Fruit fly (Drosophila melanogaster) whole organism, wandering third instar larva: ENCODE data around the gene Ald1.

Experiments
- Abd-B ChIP-seq: fragments of >200 bp; optimal IDR thresholded peaks from 2 replicates; lab custom pipeline; 2017; ENCODE audit warnings: missing biosample characterization, missing genetic modification characterization
- CG32264 ChIP-seq: fragments of 200-800 bp; sonication (Bioruptor generic); optimal IDR thresholded peaks from 2 replicates; lab custom pipeline; 2016; ENCODE audit warnings: missing biosample characterization, missing genetic modification characterization
- CG9705 ChIP-seq: fragments of 200-800 bp; sonication (Bioruptor generic); optimal IDR thresholded peaks from 2 replicates; lab custom pipeline; 2018; ENCODE audit warnings: missing biosample characterization, mild to moderate bottlenecking, missing genetic modification characterization
- CrebA ChIP-seq: fragments of 200-800 bp; sonication (Bioruptor generic); optimal IDR thresholded peaks from 2 replicates; lab custom pipeline; 2016; ENCODE audit warnings: missing biosample characterization, mild to moderate bottlenecking, missing genetic modification characterization, borderline replicate concordance
- Dfd ChIP-seq: fragments of >200 bp; optimal IDR thresholded peaks from 2 replicates; lab custom pipeline; 2017; ENCODE audit warnings: missing biosample characterization, missing genetic modification characterization
- Dif ChIP-seq: fragments of 200-275, 200-300 bp; sonication (Bioruptor generic); optimal IDR thresholded peaks from 2 replicates; lab custom pipeline; 2018; ENCODE audit warnings: missing biosample characterization, missing genetic modification characterization; ENCODE audit not compliant: partially characterized antibody
- GATAd ChIP-seq: sonication (Bioruptor generic); optimal IDR thresholded peaks from 2 replicates; lab custom pipeline; 2016; ENCODE audit warnings: missing biosample characterization, missing genetic modification characterization
- HLH106 ChIP-seq: fragments of 200-800 bp; optimal IDR thresholded peaks from 3 replicates; lab custom pipeline; 2019; ENCODE audit warnings: missing biosample characterization, mild to moderate bottlenecking, missing genetic modification characterization, moderate library complexity
- Hnf4 ChIP-seq: fragments of 200-800 bp; sonication (Bioruptor generic); optimal IDR thresholded peaks from 2 replicates; lab custom pipeline; 2016; ENCODE audit warnings: missing biosample characterization, mild to moderate bottlenecking, missing genetic modification characterization
- Hr78 ChIP-seq: fragments of >200 bp; optimal IDR thresholded peaks from 2 replicates; lab custom pipeline; 2017; ENCODE audit warnings: missing biosample characterization, missing genetic modification characterization
- Hr83 ChIP-seq: fragments of 200-300 bp; sonication (Bioruptor generic); optimal IDR thresholded peaks from 2 replicates; lab custom pipeline; 2016; ENCODE audit warnings: missing biosample characterization, mild to moderate bottlenecking, missing genetic modification characterization, moderate library complexity; ENCODE audit not compliant: poor library complexity, severe bottlenecking
- Jra ChIP-seq: sonication (Bioruptor generic); optimal IDR thresholded peaks from 2 replicates; lab custom pipeline; 2016; ENCODE audit warnings: missing biosample characterization, missing genetic modification characterization
- Mio ChIP-seq: sonication (Bioruptor generic); optimal IDR thresholded peaks from 2 replicates; lab custom pipeline; 2016; ENCODE audit warnings: missing biosample characterization, missing genetic modification characterization
- Myc ChIP-seq: fragments of >200 bp; optimal IDR thresholded peaks from 2 replicates; lab custom pipeline; 2017
- N ChIP-seq: fragments of >200 bp; optimal IDR thresholded peaks from 2 replicates; lab custom pipeline; 2018; ENCODE audit warnings: missing biosample characterization, missing external identifiers, missing genetic modification characterization
- OdsH ChIP-seq: fragments of 200-800 bp; sonication (Bioruptor generic); optimal IDR thresholded peaks from 2 replicates; lab custom pipeline; 2016; ENCODE audit warnings: missing biosample characterization, mild to moderate bottlenecking, missing genetic modification characterization
- Rel ChIP-seq, 2 experiments: fragments of 200-800 bp; sonication (Bioruptor generic) in 1 of 2; optimal IDR thresholded peaks; 2 replicates in 1 of 2; 3 replicates in 1 of 2; lab custom pipeline; 2016 to 2019; ENCODE audit warnings: mild to moderate bottlenecking in 2 of 2, missing biosample characterization in 2 of 2, missing genetic modification characterization in 2 of 2, moderate library complexity in 1 of 2
- Sp1 ChIP-seq: fragments of 200-800 bp; sonication (Bioruptor generic); optimal IDR thresholded peaks from 3 replicates; lab custom pipeline; 2019; ENCODE audit warnings: missing biosample characterization, mild to moderate bottlenecking, missing genetic modification characterization, moderate library complexity
- Vsx2 ChIP-seq: fragments of 200-300, 225-300 bp; sonication (Bioruptor generic); optimal IDR thresholded peaks from 2 replicates; lab custom pipeline; 2018; ENCODE audit warnings: missing biosample characterization, missing genetic modification characterization; ENCODE audit not compliant: partially characterized antibody
- br ChIP-seq: fragments of 200-800 bp; sonication (Bioruptor generic); optimal IDR thresholded peaks from 2 replicates; lab custom pipeline; 2016; ENCODE audit warnings: missing biosample characterization, missing genetic modification characterization
- brk ChIP-seq: fragments of 200-800 bp; sonication (Bioruptor generic); optimal IDR thresholded peaks from 2 replicates; lab custom pipeline; 2016; ENCODE audit warnings: missing biosample characterization, mild to moderate bottlenecking, missing genetic modification characterization
- dl ChIP-seq, 2 experiments: fragments of 175-275, 200-275 bp in 1 of 2; fragments of 200-275 bp in 1 of 2; sonication (Bioruptor generic); optimal IDR thresholded peaks; lab custom pipeline; 2018; ENCODE audit warnings: mild to moderate bottlenecking in 2 of 2, missing biosample characterization in 2 of 2, missing genetic modification characterization in 2 of 2, moderate library complexity in 2 of 2; ENCODE audit not compliant: partially characterized antibody in 2 of 2, insufficient read depth in 1 of 2
- dmrt93B ChIP-seq: fragments of 200-800 bp; sonication (Bioruptor generic); optimal IDR thresholded peaks from 2 replicates; lab custom pipeline; 2018; ENCODE audit warnings: missing biosample characterization, mild to moderate bottlenecking, missing genetic modification characterization
- dsf ChIP-seq: sonication (Bioruptor generic); optimal IDR thresholded peaks from 2 replicates; lab custom pipeline; 2016; ENCODE audit warnings: missing biosample characterization, missing genetic modification characterization, borderline replicate concordance
- ey ChIP-seq: fragments of 200-800 bp; sonication (Bioruptor generic); optimal IDR thresholded peaks from 2 replicates; lab custom pipeline; 2016; ENCODE audit warnings: missing biosample characterization, missing genetic modification characterization
- foxo ChIP-seq, 2 experiments: fragments of 200-800 bp; sonication (Bioruptor generic); optimal IDR thresholded peaks; 2 replicates in 1 of 2; 3 replicates in 1 of 2; lab custom pipeline; 2016 to 2017; ENCODE audit warnings: missing biosample characterization in 2 of 2, missing genetic modification characterization in 2 of 2
- fru ChIP-seq: fragments of 200-800 bp; sonication (Bioruptor generic); optimal IDR thresholded peaks from 3 replicates; lab custom pipeline; 2016; ENCODE audit warnings: missing biosample characterization, mild to moderate bottlenecking, missing genetic modification characterization
- h ChIP-seq: fragments of 200-800 bp; sonication (Bioruptor generic); optimal IDR thresholded peaks from 3 replicates; lab custom pipeline; 2016; ENCODE audit warnings: missing biosample characterization, mild to moderate bottlenecking, missing genetic modification characterization
- jim ChIP-seq: fragments of 175-275, 200-325 bp; sonication (Bioruptor generic); optimal IDR thresholded peaks from 2 replicates; lab custom pipeline; 2016; ENCODE audit warnings: missing biosample characterization, mild to moderate bottlenecking, missing genetic modification characterization
- lola ChIP-seq: fragments of >200 bp; optimal IDR thresholded peaks from 2 replicates; lab custom pipeline; 2017; ENCODE audit warnings: missing biosample characterization, missing genetic modification characterization
- pan ChIP-seq: fragments of >200 bp; optimal IDR thresholded peaks from 2 replicates; lab custom pipeline; 2017
- psq ChIP-seq: fragments of 200-800 bp; sonication (Bioruptor generic); optimal IDR thresholded peaks from 3 replicates; lab custom pipeline; 2017; ENCODE audit warnings: missing biosample characterization, mild to moderate bottlenecking, missing genetic modification characterization, moderate library complexity
- rgr ChIP-seq: fragments of 200-800 bp; sonication (Bioruptor generic); optimal IDR thresholded peaks from 3 replicates; lab custom pipeline; 2016; ENCODE audit warnings: missing biosample characterization, mild to moderate bottlenecking, missing genetic modification characterization
- sage ChIP-seq: fragments of 200-800 bp; sonication (Bioruptor generic); optimal IDR thresholded peaks from 2 replicates; lab custom pipeline; 2016; ENCODE audit warnings: missing biosample characterization, mild to moderate bottlenecking, missing genetic modification characterization
- sv ChIP-seq: fragments of 200-800 bp; sonication (Bioruptor generic); optimal IDR thresholded peaks from 3 replicates; lab custom pipeline; 2016; ENCODE audit warnings: missing biosample characterization, missing genetic modification characterization
- tai ChIP-seq: sonication (Bioruptor generic); optimal IDR thresholded peaks from 2 replicates; lab custom pipeline; 2016; ENCODE audit warnings: missing biosample characterization, missing genetic modification characterization
- usp ChIP-seq: fragments of >200 bp; optimal IDR thresholded peaks from 2 replicates; lab custom pipeline; 2017; ENCODE audit warnings: missing biosample characterization, missing genetic modification characterization
- woc ChIP-seq: sonication (Bioruptor generic); optimal IDR thresholded peaks from 2 replicates; lab custom pipeline; 2016; ENCODE audit warnings: missing biosample characterization, mild to moderate bottlenecking, missing genetic modification characterization

The Ald1 gene

DNA sequence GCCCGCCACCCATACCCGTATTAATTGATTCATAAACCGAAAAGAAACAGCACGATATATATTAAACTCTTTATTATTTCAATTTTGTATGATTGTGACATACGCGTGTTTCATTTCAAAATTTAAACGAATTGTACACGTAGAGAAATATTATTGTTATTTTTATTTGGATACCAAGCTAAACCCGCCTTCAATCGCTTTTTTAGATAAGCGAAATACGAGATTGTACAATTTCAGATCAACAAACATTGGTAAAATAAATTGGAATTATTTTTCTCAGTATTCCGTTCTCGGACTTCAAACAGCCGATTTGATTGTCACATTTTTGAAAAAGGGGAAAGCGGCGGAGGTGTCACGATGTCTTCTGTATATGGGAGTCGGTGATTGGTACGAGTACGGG is 26.4 kb downstream of the Ald1 start (continued):
- TF ChIP-seq Hr78 (GFP tag; lab: Kevin White, UChicago) (no peak), psq (GFP tag; lab: Kevin White, UChicago) (peak; percentile 29), Dif (GFP tag; lab: Kevin White, UChicago) (no peak), Hr83 (GFP tag; lab: Kevin White, UChicago) (no peak), Myc (lab: Kevin White, UChicago) (no peak), dmrt93B (GFP tag; lab: Kevin White, UChicago) (peak; percentile 33), jim (GFP tag; lab: Kevin White, UChicago) (no peak)

- TF ChIP-seq Hnf4 (GFP tag; lab: Kevin White, UChicago) (peak; percentile 51), CrebA (GFP tag; lab: Kevin White, UChicago) (no peak), Mio (GFP tag; lab: Kevin White, UChicago) (no peak), Hr78 (GFP tag; lab: Kevin White, UChicago) (no peak), sv (GFP tag; lab: Kevin White, UChicago) (no peak), sage (GFP tag; lab: Kevin White, UChicago) (no peak), psq (GFP tag; lab: Kevin White, UChicago) (peak; percentile 32), fru (GFP tag; lab: Kevin White, UChicago) (peak; percentile 17), dl (GFP tag; optimal IDR thresholded peaks at IDR 0.05; lab: Kevin White, UChicago; ENCODE audit: insufficient read depth in 1 of 2, partially characterized antibody in 2 of 2) (peak; percentile 93 to 95), Sp1 (no peak), Jra (GFP tag; lab: Kevin White, UChicago) (no peak), Dfd (no peak), br (GFP tag; lab: Kevin White, UChicago) (peak; percentile 33), pan (lab: Kevin White, UChicago) (no peak), lola (no peak), Hr83 (GFP tag; lab: Kevin White, UChicago) (peak; percentile 44), Rel (GFP tag; optimal IDR thresholded peaks at IDR 0.05; lab: Kevin White, UChicago) (no peak), Rel (tag; optimal IDR thresholded peaks at IDR 0.05; lab: Kevin White, UChicago) (peak; percentile 21), CG9705 (GFP tag; lab: Kevin White, UChicago) (no peak), foxo (GFP tag; optimal IDR thresholded peaks at IDR 0.05; lab: Kevin White, UChicago) (peak in 1 of 2 experiments; percentile 29), N (no peak), CG32264 (no peak), rgr (GFP tag; lab: Kevin White, UChicago) (peak; percentile 42), Dif (GFP tag; lab: Kevin White, UChicago) (peak; percentile 97), usp (no peak), jim (GFP tag; lab: Kevin White, UChicago) (peak; percentile 9), OdsH (GFP tag; lab: Kevin White, UChicago) (peak; percentile 12), woc (GFP tag; lab: Kevin White, UChicago) (no peak), Myc (lab: Kevin White, UChicago) (no peak), HLH106 (tag; lab: Kevin White, UChicago) (peak; percentile 20), Vsx2 (GFP tag; lab: Kevin White, UChicago) (peak; percentile 90), h (GFP tag; lab: Kevin White, UChicago) (peak; percentile 67), dsf (GFP tag; lab: Kevin White, UChicago) (no peak)
These were observed 31.4 kb downstream of the Ald1 start, which contains the start of gene CG12290 for dm6 chr3R:26230016-26230415. TSS of gene CG12290 (plus strand) at chr3R:26230248.

dm6 chr3R:26228026-26228635 is 33.3 kb downstream of the Ald1 start:
- TF ChIP-seq Myc (lab: Kevin White, UChicago) (no peak), dsf (GFP tag; lab: Kevin White, UChicago) (no peak), Mio (GFP tag; lab: Kevin White, UChicago) (no peak), CG32264 (no peak), Hnf4 (GFP tag; lab: Kevin White, UChicago) (peak; percentile 41), Sp1 (no peak), Dif (GFP tag; lab: Kevin White, UChicago) (no peak), br (GFP tag; lab: Kevin White, UChicago) (no peak), N (no peak), fru (GFP tag; lab: Kevin White, UChicago) (no peak), dl (GFP tag; optimal IDR thresholded peaks at IDR 0.05; lab: Kevin White, UChicago; ENCODE audit: insufficient read depth in 1 of 2, partially characterized antibody in 2 of 2) (no peak), h (GFP tag; lab: Kevin White, UChicago) (peak; percentile 31), Jra (GFP tag; lab: Kevin White, UChicago) (no peak), sv (GFP tag; lab: Kevin White, UChicago) (peak; percentile 87), usp (no peak), HLH106 (tag; lab: Kevin White, UChicago) (no peak), CrebA (GFP tag; lab: Kevin White, UChicago) (no peak), GATAd (GFP tag; lab: Kevin White, UChicago) (peak; percentile 52), Hr83 (GFP tag; lab: Kevin White, UChicago) (peak; percentile 41), tai (GFP tag; lab: Kevin White, UChicago) (peak; percentile 14), dmrt93B (GFP tag; lab: Kevin White, UChicago) (no peak), Abd-B (no peak), Vsx2 (GFP tag; lab: Kevin White, UChicago) (no peak), foxo (GFP tag; optimal IDR thresholded peaks at IDR 0.05; lab: Kevin White, UChicago) (peak in 1 of 2 experiments; percentile 0), Rel (GFP tag; optimal IDR thresholded peaks at IDR 0.05; lab: Kevin White, UChicago) (no peak), Rel (tag; optimal IDR thresholded peaks at IDR 0.05; lab: Kevin White, UChicago) (no peak), Hr78 (GFP tag; lab: Kevin White, UChicago) (no peak), rgr (GFP tag; lab: Kevin White, UChicago) (peak; percentile 46), Dfd (no peak), ey (GFP tag; lab: Kevin White, UChicago) (no peak), sage (GFP tag; lab: Kevin White, UChicago) (no peak), woc (GFP tag; lab: Kevin White, UChicago) (no peak), CG9705 (GFP tag; lab: Kevin White, UChicago) (no peak), brk (GFP tag; lab: Kevin White, UChicago) (no peak)
